Worm (Caenorhabditis elegans): Measurements from ENCODE around the gene F48F7.6.

- no peak for TF ChIP-seq die-1 (tag; optimal IDR thresholded peaks at IDR 0.05)
- no peak for TF ChIP-seq Y95B8A.8 (GFP tag; IDR thresholded peaks at IDR 0.05)
- TF ChIP-seq unc-62 (GFP tag; optimal IDR thresholded peaks at IDR 0.05), result no peak
- TF ChIP-seq hrde-1 (tag; optimal IDR thresholded peaks at IDR 0.05; ENCODE audit: borderline replicate concordance), result no peak
- TF ChIP-seq sea-2 (GFP tag; IDR thresholded peaks at IDR 0.05), result no peak
- no peak for TF ChIP-seq hlh-12 (tag; optimal IDR thresholded peaks at IDR 0.05)
- no peak for TF ChIP-seq nhr-90 (tag; optimal IDR thresholded peaks at IDR 0.05)
Observed at ce11 chrX:13975314-13975713, 2.3 kb upstream of the F48F7.6 start, which contains the start of gene F48F7.5.
